Fruit fly (Drosophila melanogaster) whole organism, adult: ENCODE measurements around the gene LManI.

Experiments used
- CG11617 ChIP-seq: fragments of 200-800 bp; sonication (Bioruptor generic); optimal IDR thresholded peaks from 2 replicates; lab custom pipeline; 2017; ENCODE audit warnings: mild to moderate bottlenecking, missing biosample characterization, missing genetic modification reagents, missing genetic modification characterization
- CG12768 ChIP-seq: fragments of 200-800 bp; sonication (Bioruptor generic); optimal IDR thresholded peaks from 2 replicates; lab custom pipeline; 2017; ENCODE audit warnings: missing biosample characterization, missing genetic modification characterization, mild to moderate bottlenecking, moderate library complexity, missing genetic modification reagents
- CG14711 ChIP-seq: fragments of 200-800 bp; sonication (Bioruptor generic); optimal IDR thresholded peaks from 2 replicates; lab custom pipeline; 2018; ENCODE audit warnings: missing biosample characterization, mild to moderate bottlenecking, missing genetic modification characterization, moderate library complexity
- CG1620 ChIP-seq: fragments of 200-800 bp; sonication (Bioruptor generic); optimal IDR thresholded peaks from 2 replicates; lab custom pipeline; 2016; ENCODE audit warnings: missing biosample characterization, missing genetic modification characterization
- CG33017 ChIP-seq: fragments of 200-800 bp; sonication (Bioruptor generic); optimal IDR thresholded peaks from 2 replicates; lab custom pipeline; 2018; ENCODE audit warnings: missing biosample characterization, mild to moderate bottlenecking, missing genetic modification characterization, moderate library complexity
- CG5204 ChIP-seq: fragments of 200-800 bp; sonication (Bioruptor generic); optimal IDR thresholded peaks from 2 replicates; lab custom pipeline; 2016; ENCODE audit warnings: missing biosample characterization, missing genetic modification characterization
- CG7045 ChIP-seq: fragments of 200-800 bp; sonication (Bioruptor generic); optimal IDR thresholded peaks from 2 replicates; lab custom pipeline; 2017; ENCODE audit warnings: missing biosample characterization, mild to moderate bottlenecking, missing genetic modification characterization
- CG7101 ChIP-seq: fragments of 200-800 bp; sonication (Bioruptor generic); optimal IDR thresholded peaks from 2 replicates; lab custom pipeline; 2018; ENCODE audit warnings: missing biosample characterization, mild to moderate bottlenecking, missing genetic modification characterization, moderate library complexity
- Clk ChIP-seq: fragments of 200-800 bp; sonication (Bioruptor generic); optimal IDR thresholded peaks from 2 replicates; lab custom pipeline; 2017; ENCODE audit warnings: missing biosample characterization, missing genetic modification characterization
- Crg-1 ChIP-seq: fragments of 200-800 bp; sonication (Bioruptor generic); optimal IDR thresholded peaks from 2 replicates; lab custom pipeline; 2016; ENCODE audit warnings: missing biosample characterization, missing genetic modification characterization
- Hr96 ChIP-seq: fragments of 200-800 bp; sonication (Bioruptor generic); optimal IDR thresholded peaks from 2 replicates; lab custom pipeline; 2016; ENCODE audit warnings: missing biosample characterization, missing genetic modification characterization
- Mnt ChIP-seq: fragments of 200-800 bp; sonication (Bioruptor generic); optimal IDR thresholded peaks from 2 replicates; lab custom pipeline; 2016; ENCODE audit warnings: missing biosample characterization, mild to moderate bottlenecking, missing genetic modification characterization
- bab1 ChIP-seq: fragments of 200-800 bp; sonication (Bioruptor generic); optimal IDR thresholded peaks from 3 replicates; lab custom pipeline; 2019; ENCODE audit warnings: missing biosample characterization, mild to moderate bottlenecking, missing genetic modification characterization, moderate library complexity
- cic ChIP-seq: fragments of 200-800 bp; sonication (Bioruptor generic); optimal IDR thresholded peaks from 2 replicates; lab custom pipeline; 2017; ENCODE audit warnings: missing biosample characterization, mild to moderate bottlenecking, missing genetic modification characterization, moderate library complexity
- cnc ChIP-seq, 2 experiments: fragments of >200 bp; optimal IDR thresholded peaks; 2 replicates each; lab custom pipeline; 2017
- kay ChIP-seq: fragments of 200-800 bp; sonication (Bioruptor generic); peaks from one replicate; lab custom pipeline; 2016; ENCODE audit warnings: missing biosample characterization, missing genetic modification characterization, borderline replicate concordance
- ovo ChIP-seq: fragments of 200-800 bp; sonication (Bioruptor generic); optimal IDR thresholded peaks from 2 replicates; lab custom pipeline; 2016; ENCODE audit warnings: missing biosample characterization, missing genetic modification characterization
- pad ChIP-seq: fragments of 200-800 bp; sonication (Bioruptor generic); optimal IDR thresholded peaks from 3 replicates; lab custom pipeline; 2017; ENCODE audit warnings: missing biosample characterization, missing genetic modification characterization, mild to moderate bottlenecking, moderate library complexity, missing genetic modification reagents
- tj ChIP-seq: fragments of 200-800 bp; sonication (Bioruptor generic); optimal IDR thresholded peaks from 3 replicates; lab custom pipeline; 2017; ENCODE audit warnings: missing biosample characterization, mild to moderate bottlenecking, missing genetic modification characterization, moderate library complexity
- toe ChIP-seq: fragments of 200-800 bp; sonication (Bioruptor generic); optimal IDR thresholded peaks from 2 replicates; lab custom pipeline; 2016; ENCODE audit warnings: missing biosample characterization, missing genetic modification characterization

LManI gene

dm6 chr2L:10474268-10474678 is 17.2 kb upstream of the LManI start, which contains the start of gene RluA-1:
Gene RluA-1 (minus strand): TSS chr2L:10474349.
- TF ChIP-seq tj (GFP tag; lab: Kevin White, UChicago) = peak; percentile 40
- TF ChIP-seq CG33017 = peak; percentile 90
- TF ChIP-seq pad (GFP tag; lab: Kevin White, UChicago) = peak; percentile 65
- TF ChIP-seq Hr96 (GFP tag; lab: Kevin White, UChicago) = peak; percentile 61
- TF ChIP-seq ovo (GFP tag; lab: Kevin White, UChicago) = peak; percentile 11
- TF ChIP-seq CG12768 (GFP tag; lab: Kevin White, UChicago) = peak; percentile 86
- TF ChIP-seq Clk (GFP tag; lab: Kevin White, UChicago) = peak; percentile 28
- peak; percentile 85 for TF ChIP-seq CG14711 (tag; lab: Kevin White, UChicago)
- peak; percentile 38 for TF ChIP-seq CG1620 (GFP tag; lab: Kevin White, UChicago)
- peak; percentile 59 for TF ChIP-seq Crg-1
- TF ChIP-seq CG7101 (tag; lab: Kevin White, UChicago) = peak; percentile 89
- no peak for TF ChIP-seq CG5204 (GFP tag; lab: Kevin White, UChicago)
- TF ChIP-seq CG7045 (GFP tag; lab: Kevin White, UChicago) = peak; percentile 93
- TF ChIP-seq CG11617 (GFP tag; lab: Kevin White, UChicago) = peak; percentile 66
- no peak for TF ChIP-seq toe (GFP tag; lab: Kevin White, UChicago)
- peak; percentile 82 for TF ChIP-seq kay
- peak; percentile 76 for TF ChIP-seq bab1 (GFP tag; lab: Kevin White, UChicago)
- no peak for TF ChIP-seq cnc (optimal IDR thresholded peaks at IDR 0.05; lab: Kevin White, UChicago)
- peak; percentile 4 for TF ChIP-seq cic (GFP tag; lab: Kevin White, UChicago)
- TF ChIP-seq Mnt (GFP tag; lab: Kevin White, UChicago) = peak; percentile 54

DNA sequence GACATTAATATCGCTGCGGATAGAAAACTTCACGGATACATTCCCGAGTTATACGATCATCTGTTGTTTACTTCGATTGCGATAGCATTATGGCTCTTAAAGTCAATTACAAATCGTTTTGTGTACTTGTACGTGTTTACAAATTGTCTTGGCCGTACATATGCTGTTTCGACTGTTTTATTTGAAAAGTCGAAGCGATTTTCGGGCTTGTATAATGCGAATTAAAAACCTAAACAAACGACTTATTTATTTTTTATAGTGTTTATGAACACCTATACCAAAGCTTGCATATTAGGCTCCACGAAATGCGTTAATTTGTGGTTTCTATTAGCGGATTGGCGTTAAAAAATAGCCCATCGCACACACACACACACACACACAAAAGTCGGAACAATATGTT is 15.2 kb upstream of the LManI start:
- TF ChIP-seq Clk (GFP tag; lab: Kevin White, UChicago) (no peak), CG33017 (no peak), kay (peak; percentile 67)

DNA sequence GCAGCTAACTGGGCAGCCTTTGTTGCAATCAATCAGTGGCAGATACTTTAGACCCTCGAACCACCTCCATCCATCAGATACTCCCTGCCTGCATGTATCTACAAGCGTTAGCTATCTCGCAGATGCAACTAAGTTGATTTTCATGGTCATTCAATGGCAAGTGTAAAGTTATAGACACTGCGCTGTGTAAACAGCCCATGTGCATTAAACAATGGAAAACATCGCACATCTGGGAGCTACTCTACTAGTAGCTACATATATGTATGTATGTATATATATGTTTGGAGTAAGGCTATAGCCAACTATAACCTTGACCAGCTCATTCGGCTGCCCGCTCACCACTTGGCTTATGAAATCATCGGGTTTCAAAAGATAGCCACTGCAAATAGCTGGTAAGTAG is 13.2 kb upstream of the LManI start:
- TF ChIP-seq bab1 (GFP tag; lab: Kevin White, UChicago) (no peak), CG11617 (GFP tag; lab: Kevin White, UChicago) (no peak)

DNA sequence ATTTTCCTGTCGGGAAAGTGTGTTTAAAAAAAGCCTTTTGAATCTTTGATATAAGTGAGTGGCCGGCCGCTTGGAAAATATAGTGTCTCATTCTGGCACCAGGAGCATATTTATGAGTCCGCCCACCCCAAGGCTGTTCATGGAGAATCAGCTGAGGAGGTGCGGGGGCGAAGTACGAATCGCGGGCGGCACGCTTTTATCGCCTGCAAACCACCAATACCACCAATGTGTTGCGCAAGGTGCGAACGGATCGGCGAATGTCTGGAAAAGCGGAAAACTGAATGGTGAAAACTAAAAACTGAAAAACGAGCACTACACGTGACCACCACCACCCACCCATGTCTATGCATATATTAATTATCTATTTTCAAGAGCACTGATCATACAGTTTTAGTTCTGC is 11.9 kb upstream of the LManI start:
- TF ChIP-seq CG1620 (GFP tag; lab: Kevin White, UChicago) (no peak), CG14711 (tag; lab: Kevin White, UChicago) (no peak), kay (no peak), cic (GFP tag; lab: Kevin White, UChicago) (no peak), Mnt (GFP tag; lab: Kevin White, UChicago) (no peak), Crg-1 (no peak), CG33017 (no peak)

dm6 chr2L:10468388-10468787 is 11.3 kb upstream of the LManI start:
- no peak for TF ChIP-seq CG7101 (tag; lab: Kevin White, UChicago)
- no peak for TF ChIP-seq CG33017
- no peak for TF ChIP-seq Clk (GFP tag; lab: Kevin White, UChicago)
- TF ChIP-seq CG14711 (tag; lab: Kevin White, UChicago) = no peak
- no peak for TF ChIP-seq CG11617 (GFP tag; lab: Kevin White, UChicago)
- TF ChIP-seq CG1620 (GFP tag; lab: Kevin White, UChicago) = no peak
- no peak for TF ChIP-seq toe (GFP tag; lab: Kevin White, UChicago)
- TF ChIP-seq CG7045 (GFP tag; lab: Kevin White, UChicago) = peak; percentile 15
- peak; percentile 11 for TF ChIP-seq kay
- no peak for TF ChIP-seq cnc (optimal IDR thresholded peaks at IDR 0.05; lab: Kevin White, UChicago)
- TF ChIP-seq cic (GFP tag; lab: Kevin White, UChicago) = no peak

dm6 chr2L:10466865-10467270 is 9.8 kb upstream of the LManI start:
- TF ChIP-seq cic (GFP tag; lab: Kevin White, UChicago) (no peak), ovo (GFP tag; lab: Kevin White, UChicago) (no peak), CG7045 (GFP tag; lab: Kevin White, UChicago) (no peak), CG12768 (GFP tag; lab: Kevin White, UChicago) (no peak), CG33017 (no peak), bab1 (GFP tag; lab: Kevin White, UChicago) (no peak), kay (no peak), Mnt (GFP tag; lab: Kevin White, UChicago) (no peak), cnc (optimal IDR thresholded peaks at IDR 0.05; lab: Kevin White, UChicago) (no peak), CG1620 (GFP tag; lab: Kevin White, UChicago) (no peak), Crg-1 (no peak), CG5204 (GFP tag; lab: Kevin White, UChicago) (no peak), tj (GFP tag; lab: Kevin White, UChicago) (no peak), CG11617 (GFP tag; lab: Kevin White, UChicago) (no peak)

DNA sequence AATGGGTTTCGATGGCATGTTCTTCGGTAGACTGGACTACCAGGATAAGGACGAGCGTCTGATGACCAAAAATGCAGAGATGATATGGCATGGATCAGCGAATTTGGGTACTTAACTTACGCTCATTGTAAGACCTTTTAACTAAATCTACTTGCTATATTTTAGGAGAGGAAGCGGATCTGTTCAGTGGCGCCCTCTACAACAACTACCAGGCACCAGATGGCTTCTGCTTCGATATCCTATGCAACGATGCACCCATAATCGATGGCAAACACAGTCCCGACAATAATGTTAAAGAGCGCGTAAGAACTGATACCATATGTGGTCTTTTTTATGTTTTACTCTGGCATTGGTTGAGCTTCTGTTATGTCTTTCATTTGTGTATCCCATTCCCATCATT is 1.9 kb upstream of the LManI start:
- TF ChIP-seq CG14711 (tag; lab: Kevin White, UChicago) (no peak), bab1 (GFP tag; lab: Kevin White, UChicago) (no peak)
